Worm (Caenorhabditis elegans): ENCODE measurements around the gene ift-139.

DNA sequence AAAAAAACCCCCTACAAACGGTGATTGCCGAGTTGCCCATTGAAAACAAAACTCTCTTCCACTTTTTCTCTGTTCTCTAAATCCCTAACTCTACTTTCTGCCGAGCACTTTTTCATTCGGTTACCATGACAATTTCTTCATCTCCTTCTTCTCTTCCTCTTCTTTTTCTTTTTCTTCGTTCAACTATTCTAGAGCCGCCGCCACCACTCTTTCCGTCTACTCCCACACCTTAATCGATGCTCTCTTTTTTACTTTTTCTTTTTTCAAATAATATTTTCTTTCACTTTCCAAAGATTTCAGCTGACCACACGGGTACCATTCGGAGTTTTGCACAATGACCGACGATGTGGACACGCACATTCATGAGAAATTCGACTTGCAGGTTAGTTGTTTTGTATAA is 28.3 kb upstream of the ift-139 start, which contains the start of gene mapk-15:
- no peak for TF ChIP-seq D1046.2 (GFP tag; IDR thresholded peaks at IDR 0.05)
- no peak for TF ChIP-seq jun-1 (tag; optimal IDR thresholded peaks at IDR 0.05)
- TF ChIP-seq nhr-11 (tag; optimal IDR thresholded peaks at IDR 0.05) = no peak
- no peak for TF ChIP-seq cey-2 (tag; optimal IDR thresholded peaks at IDR 0.05; ENCODE audit: borderline replicate concordance, insufficient read depth)
- TF ChIP-seq snpc-4 (tag; optimal IDR thresholded peaks at IDR 0.05) = no peak
- TF ChIP-seq egl-27 (tag; optimal IDR thresholded peaks at IDR 0.05) = no peak
- no peak for TF ChIP-seq pha-4 (GFP tag; IDR thresholded peaks at IDR 0.05)
- TF ChIP-seq pha-4 (tag; optimal IDR thresholded peaks at IDR 0.05) = no peak
- TF ChIP-seq nhr-102 (tag; optimal IDR thresholded peaks at IDR 0.05) = no peak
- TF ChIP-seq nhr-237 (tag; optimal IDR thresholded peaks at IDR 0.05) = no peak
- no peak for TF ChIP-seq ces-1 (GFP tag; optimal IDR thresholded peaks at IDR 0.05)
- no peak for TF ChIP-seq nhr-6 (tag; optimal IDR thresholded peaks at IDR 0.05)

Measured in whole organism, L4 larva.